Worm (Caenorhabditis elegans) whole organism, L4 larva: Measurements from ENCODE around the gene T04C9.3.

Source experiments
- Y105C5A.15 ChIP-seq: fragments of 200-800 bp; sonication (Bioruptor generic); IDR thresholded peaks from 2 replicates; pipeline ENCODE4 v1.3.6; 2022; ENCODE audit warnings: missing genetic modification characterization, missing compliant biosample characterization
- Y5F2A.4 ChIP-seq: fragments of 200-800 bp; sonication (Bioruptor generic); optimal IDR thresholded peaks from 2 replicates; lab custom pipeline; 2018; ENCODE audit warnings: mild to moderate bottlenecking, missing genetic modification characterization, missing compliant biosample characterization
- ZK337.2 ChIP-seq: fragments of 200-800 bp; sonication (Bioruptor generic); IDR thresholded peaks from 2 replicates; pipeline ENCODE4 v1.3.6; 2022; ENCODE audit warnings: missing genetic modification reagents, missing genetic modification characterization, missing compliant biosample characterization
- aha-1 ChIP-seq: fragments of 150-350 bp; peaks from one replicate; lab custom pipeline; 2014; ENCODE audit warnings: missing biosample characterization, missing genetic modification characterization
- cey-2 ChIP-seq: sonication (generic microtip); optimal IDR thresholded peaks from 3 replicates; lab custom pipeline; 2017; ENCODE audit warnings: missing genetic modification characterization, mild to moderate bottlenecking, missing compliant biosample characterization, antibody characterized with exemption, borderline replicate concordance; ENCODE audit not compliant: insufficient read depth
- daf-8 ChIP-seq: fragments of 200-800 bp; sonication (Bioruptor generic); IDR thresholded peaks from 2 replicates; pipeline ENCODE4 v1.3.6; 2022; ENCODE audit warnings: missing genetic modification characterization, missing compliant biosample characterization
- dve-1 ChIP-seq: sonication (generic microtip); optimal IDR thresholded peaks from 2 replicates; lab custom pipeline; 2017; ENCODE audit warnings: antibody characterized with exemption, mild to moderate bottlenecking, missing genetic modification characterization, missing compliant biosample characterization; ENCODE audit not compliant: insufficient read depth
- egl-43 ChIP-seq: fragments of 200-800 bp; sonication (Bioruptor generic); IDR thresholded peaks from 2 replicates; pipeline ENCODE4 v1.3.6; 2022; ENCODE audit warnings: missing genetic modification reagents, missing genetic modification characterization, missing compliant biosample characterization
- fos-1 ChIP-seq: fragments of 150-350 bp; optimal IDR thresholded peaks from 2 replicates; lab custom pipeline; 2014; ENCODE audit warnings: missing biosample characterization, missing genetic modification characterization
- hlh-11 ChIP-seq: fragments of 200-800 bp; sonication (Bioruptor generic); optimal IDR thresholded peaks from 2 replicates; lab custom pipeline; 2018; ENCODE audit warnings: mild to moderate bottlenecking, missing genetic modification characterization, missing compliant biosample characterization
- hlh-30 ChIP-seq: sonication (generic microtip); optimal IDR thresholded peaks from 2 replicates; lab custom pipeline; 2017; ENCODE audit warnings: antibody characterized with exemption, mild to moderate bottlenecking, missing genetic modification characterization, missing compliant biosample characterization; ENCODE audit not compliant: insufficient read depth
- hmg-1.1 ChIP-seq: fragments of 200-800 bp; sonication (Bioruptor generic); IDR thresholded peaks from 2 replicates; pipeline ENCODE4 v1.3.6; 2022; ENCODE audit warnings: missing genetic modification reagents, missing genetic modification characterization, missing compliant biosample characterization
- jun-1 ChIP-seq: fragments of 150-350 bp; optimal IDR thresholded peaks from 2 replicates; lab custom pipeline; 2014; ENCODE audit warnings: missing biosample characterization, missing genetic modification reagents, missing genetic modification characterization
- lin-38 ChIP-seq: fragments of 200-800 bp; sonication (Bioruptor generic); IDR thresholded peaks from 2 replicates; pipeline ENCODE4 v1.3.6; 2022; ENCODE audit warnings: missing genetic modification reagents, missing genetic modification characterization, missing compliant biosample characterization
- lin-39 ChIP-seq: fragments of 150-350 bp; optimal IDR thresholded peaks from 2 replicates; lab custom pipeline; 2014; ENCODE audit warnings: missing biosample characterization, missing genetic modification reagents, missing genetic modification characterization
- lsy-2 ChIP-seq, 2 experiments: fragments of 150-350 bp in 1 of 2; sonication (generic microtip) in 1 of 2; optimal IDR thresholded peaks; 2 replicates each; lab custom pipeline; 2014 to 2017; ENCODE audit warnings: missing biosample characterization in 2 of 2, missing genetic modification characterization in 2 of 2
- mdl-1 ChIP-seq, 2 experiments: fragments of 150-350 bp in 1 of 2; sonication (generic microtip) in 1 of 2; optimal IDR thresholded peaks; 2 replicates each; lab custom pipeline; 2014 to 2017; ENCODE audit warnings: missing biosample characterization in 2 of 2, missing genetic modification characterization in 2 of 2
- mes-2 ChIP-seq: sonication (generic microtip); optimal IDR thresholded peaks from 2 replicates; lab custom pipeline; 2016; ENCODE audit warnings: missing genotype, mild to moderate bottlenecking, missing genetic modification characterization, missing compliant biosample characterization; ENCODE audit not compliant: poor library complexity, severe bottlenecking
- mxl-2 ChIP-seq: fragments of 200-800 bp; sonication (Bioruptor generic); conservative IDR thresholded peaks from 2 replicates; pipeline ENCODE4 v1.3.6; 2022; ENCODE audit warnings: missing genetic modification reagents, missing genetic modification characterization, missing compliant biosample characterization
- nhr-11 ChIP-seq: fragments of 150-350 bp; optimal IDR thresholded peaks from 2 replicates; lab custom pipeline; 2014; ENCODE audit warnings: missing biosample characterization, missing genetic modification characterization
- nhr-42 ChIP-seq: fragments of 200-800 bp; sonication (Bioruptor generic); IDR thresholded peaks from 2 replicates; pipeline ENCODE4 v1.3.6; 2022; ENCODE audit warnings: missing genetic modification characterization, missing compliant biosample characterization
- nhr-76 ChIP-seq: fragments of 150-350 bp; optimal IDR thresholded peaks from 2 replicates; lab custom pipeline; 2014; ENCODE audit warnings: missing biosample characterization, missing genetic modification characterization
- nhr-77 ChIP-seq: fragments of 150-350 bp; optimal IDR thresholded peaks from 2 replicates; lab custom pipeline; 2014; ENCODE audit warnings: missing biosample characterization, missing genetic modification characterization
- pha-4 ChIP-seq, 2 experiments: fragments of 150-350 bp in 1 of 2; fragments of 200-800 bp in 1 of 2; sonication (Bioruptor generic) in 1 of 2; IDR thresholded peaks in 1 of 2; optimal IDR thresholded peaks in 1 of 2; 2 replicates each; pipeline versions ENCODE4 v1.3.6 to Lab custom; 2014 to 2022; ENCODE audit warnings: missing genetic modification characterization in 2 of 2, missing genetic modification reagents in 2 of 2, missing biosample characterization in 1 of 2, missing compliant biosample characterization in 1 of 2
- php-3 ChIP-seq: fragments of 200-800 bp; sonication (Bioruptor generic); IDR thresholded peaks from 2 replicates; pipeline ENCODE4 v1.3.6; 2022; ENCODE audit warnings: missing genetic modification reagents, missing genetic modification characterization, missing compliant biosample characterization
- rbr-2 ChIP-seq: sonication (generic microtip); optimal IDR thresholded peaks from 2 replicates; lab custom pipeline; 2016; ENCODE audit warnings: missing genotype, missing genetic modification characterization, missing compliant biosample characterization
- saeg-2 ChIP-seq: fragments of 200-800 bp; sonication (Bioruptor generic); IDR thresholded peaks from 2 replicates; pipeline ENCODE4 v1.3.6; 2022; ENCODE audit warnings: missing genetic modification reagents, missing genetic modification characterization, missing compliant biosample characterization
- set-16 ChIP-seq: fragments of 200-800 bp; sonication (Bioruptor generic); IDR thresholded peaks from 2 replicates; pipeline ENCODE4 v1.3.6; 2022; ENCODE audit warnings: missing genetic modification reagents, missing genetic modification characterization, missing compliant biosample characterization
- spr-1 ChIP-seq: sonication (generic microtip); optimal IDR thresholded peaks from 2 replicates; lab custom pipeline; 2016; ENCODE audit warnings: mild to moderate bottlenecking, missing genetic modification characterization, missing compliant biosample characterization
- unc-62 ChIP-seq, 3 experiments: fragments of 150-350 bp in 1 of 3; sonication (generic microtip); optimal IDR thresholded peaks in 2 of 3; peaks in 1 of 3; 1 replicate in 1 of 3; 2 replicates in 2 of 3; lab custom pipeline; 2014 to 2017; ENCODE audit warnings: missing biosample characterization in 3 of 3, missing genetic modification characterization in 3 of 3, missing genetic modification reagents in 3 of 3, missing genotype in 1 of 3

T04C9.3 gene

DNA sequence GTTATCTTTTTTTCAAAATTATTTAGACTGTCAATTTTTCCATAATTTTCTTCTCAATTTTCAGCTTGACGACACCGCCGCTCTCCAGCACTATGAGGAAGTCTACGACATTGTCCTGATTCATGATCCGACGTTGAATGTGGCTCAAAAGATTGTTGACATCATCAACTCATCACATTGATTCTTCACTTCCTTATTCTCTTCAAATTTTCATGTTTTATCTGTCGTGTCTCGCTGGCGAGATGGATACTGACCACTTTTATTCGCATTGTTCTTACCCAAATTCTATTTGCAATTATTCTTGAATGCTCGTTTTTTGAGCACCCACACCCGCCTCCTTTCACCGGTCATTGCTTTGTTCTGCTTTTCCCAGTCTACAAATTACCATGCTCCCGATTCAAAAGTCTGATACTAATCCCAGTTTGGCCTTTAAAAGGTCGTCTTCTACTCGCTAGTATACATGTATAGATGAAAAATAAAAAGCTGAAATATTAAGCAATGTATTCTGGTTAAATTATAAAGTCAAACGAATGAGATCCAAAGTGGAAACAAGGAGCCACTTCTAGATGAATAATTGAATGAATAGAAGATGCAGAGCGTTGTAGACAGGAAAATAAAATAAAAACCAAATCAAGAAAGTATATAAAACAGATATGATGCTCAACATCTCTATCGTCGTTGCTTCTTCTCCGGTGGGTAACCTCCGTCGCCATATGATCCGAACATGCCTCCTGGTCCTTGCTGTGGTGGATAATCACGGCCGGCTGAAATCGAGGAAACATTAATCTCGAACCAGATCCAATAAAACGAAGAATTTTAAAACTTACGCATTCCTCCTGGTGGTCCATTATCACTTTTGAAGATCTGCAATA is 32.2 kb upstream of the T04C9.3 start (continued):
- no peak for TF ChIP-seq jun-1 (tag; lab: Kevin White, UChicago)
- peak; percentile 22; the same call in 1 of the 2 replicates for TF ChIP-seq hmg-1.1 (GFP tag; lab: Robert Waterston, UW)
- 0 out of 2 replicates have a peak, but pooled peaks have one; percentile 5 for TF ChIP-seq mxl-2 (GFP tag; lab: Robert Waterston, UW)
- TF ChIP-seq ZK337.2 (GFP tag; lab: Robert Waterston, UW), result no peak
- peak; percentile 14 for TF ChIP-seq hlh-11 (tag; lab: Kevin White, UChicago)
- no peak for TF ChIP-seq cey-2 (tag; lab: Kevin White, UChicago)
- no peak for TF ChIP-seq saeg-2
- TF ChIP-seq nhr-77 (tag; lab: Kevin White, UChicago), result peak; percentile 17
- TF ChIP-seq spr-1, result peak; percentile 20
- TF ChIP-seq lin-38 (GFP tag; lab: Robert Waterston, UW), result peak; percentile 47
- peak; percentile 23 for TF ChIP-seq dve-1 (tag; lab: Kevin White, UChicago)
- TF ChIP-seq rbr-2 (tag; lab: Kevin White, UChicago), result no peak
- no peak for TF ChIP-seq lin-39 (tag; lab: Kevin White, UChicago)
- TF ChIP-seq php-3 (GFP tag; lab: Robert Waterston, UW), result no peak
- peak; percentile 59; the same call in 1 of the 2 replicates for TF ChIP-seq egl-43 (GFP tag; lab: Robert Waterston, UW)
- peak; percentile 48 for TF ChIP-seq pha-4 (GFP tag; IDR thresholded peaks at IDR 0.05; lab: Robert Waterston, UW)
- TF ChIP-seq pha-4 (tag; optimal IDR thresholded peaks at IDR 0.05; lab: Kevin White, UChicago), result no peak
- TF ChIP-seq nhr-11 (tag; lab: Kevin White, UChicago), result no peak
- TF ChIP-seq Y5F2A.4, result peak; percentile 6

DNA sequence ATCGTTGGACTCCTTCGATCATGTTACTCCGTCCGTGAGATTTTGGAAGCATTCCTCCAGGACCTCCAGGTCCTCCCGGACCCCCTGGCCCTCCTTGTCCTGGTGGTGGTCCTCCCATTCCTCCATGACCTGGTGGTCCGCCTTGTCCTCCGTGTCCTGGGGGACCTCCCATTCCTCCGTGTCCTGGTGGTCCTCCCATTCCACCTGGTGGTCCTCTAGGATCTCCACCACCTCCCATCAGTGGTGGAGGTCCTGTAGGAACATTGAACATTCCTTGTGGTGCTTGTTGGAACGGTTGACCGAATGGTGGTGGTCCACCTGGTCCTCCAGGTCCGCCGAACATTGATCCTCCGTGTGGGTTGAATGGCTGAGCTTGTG is 31.5 kb upstream of the T04C9.3 start:
- TF ChIP-seq set-16, result peak; percentile 95
- TF ChIP-seq nhr-42 (GFP tag; lab: Robert Waterston, UW), result no peak
- no peak for TF ChIP-seq nhr-76
- no peak for TF ChIP-seq hmg-1.1 (GFP tag; lab: Robert Waterston, UW)
- peak in 1 of 2 experiments; percentile 68 for TF ChIP-seq unc-62 (GFP tag; optimal IDR thresholded peaks at IDR 0.05 in 1 of 2; lab: Kevin White, UChicago)
- no peak for TF ChIP-seq unc-62 (tag; optimal IDR thresholded peaks at IDR 0.05; lab: Kevin White, UChicago)
- 0 out of 2 replicates have a peak, but pooled peaks have one; percentile 26 for TF ChIP-seq egl-43 (GFP tag; lab: Robert Waterston, UW)
- TF ChIP-seq, all 104 proteins: peak for 3

DNA sequence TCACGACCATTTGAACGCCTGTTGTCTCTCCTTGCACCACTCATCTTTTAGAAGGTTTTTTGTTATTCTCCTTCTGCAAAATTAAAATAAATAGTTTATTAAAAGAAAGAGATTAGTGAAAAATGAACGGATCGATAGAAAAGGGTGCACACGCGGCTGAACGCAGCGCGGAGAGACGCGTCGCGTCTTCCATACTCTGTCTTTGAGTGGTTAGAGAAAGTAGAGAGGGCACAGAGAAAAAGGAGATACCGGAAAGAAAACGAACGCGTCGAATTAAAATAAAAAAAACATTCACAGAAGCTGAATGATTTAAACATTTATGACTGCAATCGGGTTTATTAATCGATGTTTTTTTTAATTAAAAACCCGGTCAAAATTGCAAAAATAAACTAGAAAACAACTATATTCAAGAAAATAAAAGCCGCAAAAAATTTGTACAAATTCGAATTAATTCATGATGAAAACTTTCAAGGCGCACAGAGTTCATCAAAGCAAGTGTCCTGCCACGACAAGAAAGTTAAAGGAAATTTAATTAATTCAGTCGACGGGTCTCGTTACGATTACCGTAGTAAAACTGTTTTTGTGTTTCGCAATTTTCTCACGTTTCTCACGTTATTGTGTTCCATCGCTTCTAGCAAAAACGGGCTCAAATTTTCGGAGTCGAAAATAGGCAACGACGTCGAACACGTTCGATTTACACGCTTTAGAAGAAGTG is 27.1 kb upstream of the T04C9.3 start, which contains the start of the genes nono-1 and nop-1:
nono-1 (minus strand) TSS at position 75 of the 715 bp plus-strand sequence.
nop-1 (plus strand) TSS at position 551 of the 715 bp plus-strand sequence.
- TF ChIP-seq saeg-2, result no peak
- TF ChIP-seq aha-1 (tag; lab: Kevin White, UChicago), result peak; percentile 58
- no peak for TF ChIP-seq Y105C5A.15 (GFP tag; lab: Robert Waterston, UW)
- peak in 1 of 2 experiments; percentile 17 for TF ChIP-seq lsy-2 (tag; optimal IDR thresholded peaks at IDR 0.05; lab: Kevin White, UChicago)
- peak; percentile 5 for TF ChIP-seq hlh-11 (tag; lab: Kevin White, UChicago)
- no peak for TF ChIP-seq php-3 (GFP tag; lab: Robert Waterston, UW)
- TF ChIP-seq mes-2 (tag; lab: Kevin White, UChicago), result peak; percentile 43
- no peak for TF ChIP-seq daf-8 (GFP tag; lab: Robert Waterston, UW)
- TF ChIP-seq fos-1 (tag; lab: Kevin White, UChicago), result no peak
- peak; percentile 42 for TF ChIP-seq hlh-30 (tag; lab: Kevin White, UChicago)
- TF ChIP-seq mdl-1 (tag; optimal IDR thresholded peaks at IDR 0.05; lab: Kevin White, UChicago), result peak in 1 of 2 experiments; percentile 53
- TF ChIP-seq, all 104 proteins: peak for 6
